Worm (Caenorhabditis elegans) whole organism, L4/young adult: ENCODE results near the gene B0294.3.

Source experiments
- W03F9.2 ChIP-seq: fragments of 150-350 bp; optimal IDR thresholded peaks from 2 replicates; lab custom pipeline; 2014; ENCODE audit warnings: missing biosample characterization, missing genetic modification characterization
- him-1 ChIP-seq: sonication (generic microtip); optimal IDR thresholded peaks from 2 replicates; lab custom pipeline; 2016; ENCODE audit warnings: missing genotype, missing genetic modification reagents, missing genetic modification characterization, missing compliant biosample characterization

- TF ChIP-seq him-1 (tag; lab: Kevin White, UChicago) (no peak), W03F9.2 (no peak)
These were observed 33.4 kb upstream of the B0294.3 start for ce11 chrX:1858616-1859015.
